Fruit fly (Drosophila melanogaster) whole organism, embryonic: Measurements from ENCODE around the gene Psa.

ENCODE experiments used
- CG10274 ChIP-seq: fragments of 200-800 bp; sonication (Bioruptor generic); optimal IDR thresholded peaks from 3 replicates; lab custom pipeline; 2017; ENCODE audit warnings: missing biosample characterization, mild to moderate bottlenecking, missing genetic modification characterization
- CG3407 ChIP-seq: fragments of 200-800 bp; sonication (Bioruptor generic); optimal IDR thresholded peaks from 2 replicates; lab custom pipeline; 2018; ENCODE audit warnings: missing biosample characterization, mild to moderate bottlenecking, missing genetic modification characterization
- CG7839 ChIP-seq: fragments of 200-800 bp; sonication (Bioruptor generic); optimal IDR thresholded peaks from 3 replicates; lab custom pipeline; 2018; ENCODE audit warnings: missing biosample characterization, mild to moderate bottlenecking, missing genetic modification characterization, moderate library complexity
- CG9215 ChIP-seq: fragments of 200-800 bp; sonication (Bioruptor generic); IDR thresholded peaks from 2 replicates; pipeline ENCODE4 v1.3.6; 2022; ENCODE audit warnings: missing biosample characterization, missing genetic modification characterization
- HHEX ChIP-seq: fragments of 200-800 bp; sonication (Bioruptor generic); optimal IDR thresholded peaks from 3 replicates; lab custom pipeline; 2017; ENCODE audit warnings: missing biosample characterization, mild to moderate bottlenecking, missing genetic modification characterization, missing genetic modification reagents
- chn ChIP-seq: fragments of 200-800 bp; sonication (Bioruptor generic); optimal IDR thresholded peaks from 2 replicates; lab custom pipeline; 2016; ENCODE audit warnings: missing biosample characterization, missing genetic modification characterization
- corto ChIP-seq: fragments of 200-800 bp; sonication (Bioruptor generic); optimal IDR thresholded peaks from 2 replicates; lab custom pipeline; 2016; ENCODE audit warnings: missing biosample characterization, mild to moderate bottlenecking, missing genetic modification characterization, moderate library complexity

DNA sequence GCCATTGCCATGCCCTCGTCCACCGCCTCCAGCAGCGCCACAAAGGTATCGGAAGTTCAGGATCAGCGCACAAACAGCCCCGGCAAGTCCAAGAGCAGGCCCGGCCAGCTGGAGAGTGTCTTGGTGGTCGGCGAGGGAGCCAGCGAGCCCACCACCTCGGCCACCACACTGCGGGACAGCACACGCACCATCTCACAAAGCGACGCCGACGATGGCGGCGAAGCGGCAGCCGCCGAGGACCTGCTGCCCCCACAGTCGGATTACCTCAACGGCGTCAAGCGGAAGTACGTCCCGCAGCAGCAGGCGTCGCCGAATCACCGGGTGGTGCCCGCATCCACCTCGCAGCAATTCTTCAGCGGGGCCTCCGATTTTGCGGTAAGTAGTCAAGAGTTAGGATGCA, 48.3 kb downstream of the Psa start:
- TF ChIP-seq CG3407 (GFP tag; lab: Kevin White, UChicago) (no peak), CG10274 (no peak), chn (GFP tag; lab: Kevin White, UChicago) (no peak), CG7839 (tag; lab: Kevin White, UChicago) (no peak), HHEX (no peak), CG9215 (no peak), corto (GFP tag; lab: Kevin White, UChicago) (no peak)
